Worm (Caenorhabditis elegans): ENCODE data around the gene T01G5.7.
"Not testable (repeated sequence)": the region's sequence is repeated elsewhere in the genome, so short reads cannot be mapped to it uniquely, and the experiment has no call there.

DNA sequence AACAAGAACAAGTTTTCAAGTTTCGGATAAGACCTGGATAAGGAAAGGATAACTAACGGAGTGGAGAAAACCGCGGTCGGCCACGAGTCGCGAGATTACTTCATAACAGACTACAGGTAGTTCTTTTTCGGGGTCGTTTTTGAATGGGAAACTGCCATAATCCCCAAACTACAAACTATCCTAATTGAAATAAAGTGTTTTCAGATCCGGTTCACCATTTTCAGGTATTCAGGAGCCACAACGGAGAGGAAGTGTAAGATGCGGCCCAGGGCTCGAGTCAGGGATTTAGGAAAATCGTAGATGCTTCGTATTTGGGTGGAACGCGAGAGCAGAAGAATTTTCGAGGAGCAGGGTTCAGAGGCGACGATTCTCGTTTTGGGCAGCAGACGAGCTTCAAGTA is 4.2 kb downstream of the T01G5.7 start, which contains the start of gene T01G5.8:
- TF ChIP-seq ref-1 (GFP tag; conservative IDR thresholded peaks at IDR 0.05); cog-1 (tag; optimal IDR thresholded peaks at IDR 0.05); klf-2 (GFP tag; conservative IDR thresholded peaks at IDR 0.05): not testable (repeated sequence)
